Worm (Caenorhabditis elegans): Measurements from ENCODE around the gene B0244.9.

Gene B0244.9

ce11 chrIII:5730980-5731636 lies at the start of gene B0244.9, which contains the start of gene B0244.7:
Gene B0244.9, minus strand, starts transcription at chrIII:5731030.
Gene B0244.7, plus strand, starts transcription at chrIII:5731501.
- TF ChIP-seq T22C8.4 (GFP tag; IDR thresholded peaks at IDR 0.05) (no peak), tab-1 (GFP tag; IDR thresholded peaks at IDR 0.05) (no peak), ztf-23 (GFP tag; IDR thresholded peaks at IDR 0.05) (no peak), med-1 (GFP tag; optimal IDR thresholded peaks at IDR 0.05; ENCODE audit: insufficient read depth) (no peak), klf-2 (GFP tag; conservative IDR thresholded peaks at IDR 0.05) (no peak), ref-1 (GFP tag; conservative IDR thresholded peaks at IDR 0.05) (no peak), flt-1 (GFP tag; IDR thresholded peaks at IDR 0.05) (no peak), cog-1 (tag; optimal IDR thresholded peaks at IDR 0.05) (no peak), ztf-29 (GFP tag; IDR thresholded peaks at IDR 0.05) (no peak)

ce11 chrIII:5769726-5770235 lies 39.0 kb upstream of the B0244.9 start, which contains the start of gene cutl-23:
Gene cutl-23, plus strand, starts transcription at chrIII:5770185.
- TF ChIP-seq cog-1 (tag; optimal IDR thresholded peaks at IDR 0.05) (peak; percentile 11), med-1 (GFP tag; optimal IDR thresholded peaks at IDR 0.05; ENCODE audit: insufficient read depth) (no peak), ztf-29 (GFP tag; IDR thresholded peaks at IDR 0.05) (0 out of 2 replicates have a peak, but pooled peaks have one; percentile 42), ztf-23 (GFP tag; IDR thresholded peaks at IDR 0.05) (peak; percentile 73; the same call in 1 of the 2 replicates), flt-1 (GFP tag; IDR thresholded peaks at IDR 0.05) (peak; percentile 76), klf-2 (GFP tag; conservative IDR thresholded peaks at IDR 0.05) (no peak; the same call in 1 of the 2 replicates), tab-1 (GFP tag; IDR thresholded peaks at IDR 0.05) (peak; percentile 80; the same call in 1 of the 2 replicates)

- TF ChIP-seq cog-1 (tag; optimal IDR thresholded peaks at IDR 0.05) (no peak), T22C8.4 (GFP tag; IDR thresholded peaks at IDR 0.05) (no peak), tab-1 (GFP tag; IDR thresholded peaks at IDR 0.05) (no peak), med-1 (GFP tag; optimal IDR thresholded peaks at IDR 0.05; ENCODE audit: insufficient read depth) (no peak), ref-1 (GFP tag; conservative IDR thresholded peaks at IDR 0.05) (no peak), ztf-23 (GFP tag; IDR thresholded peaks at IDR 0.05) (no peak), klf-2 (GFP tag; conservative IDR thresholded peaks at IDR 0.05) (no peak), flt-1 (GFP tag; IDR thresholded peaks at IDR 0.05) (no peak), ztf-29 (GFP tag; IDR thresholded peaks at IDR 0.05) (no peak)
These were observed 33.2 kb upstream of the B0244.9 start for ce11 chrIII:5763988-5764387.

ce11 chrIII:5761886-5762285 lies 31.1 kb upstream of the B0244.9 start:
- no peak for TF ChIP-seq ztf-23 (GFP tag; IDR thresholded peaks at IDR 0.05)
- TF ChIP-seq T22C8.4 (GFP tag; IDR thresholded peaks at IDR 0.05), result no peak
- no peak for TF ChIP-seq cog-1 (tag; optimal IDR thresholded peaks at IDR 0.05)
- no peak for TF ChIP-seq ref-1 (GFP tag; conservative IDR thresholded peaks at IDR 0.05)
- no peak for TF ChIP-seq klf-2 (GFP tag; conservative IDR thresholded peaks at IDR 0.05)
- no peak for TF ChIP-seq ztf-29 (GFP tag; IDR thresholded peaks at IDR 0.05)
- TF ChIP-seq tab-1 (GFP tag; IDR thresholded peaks at IDR 0.05), result no peak
- no peak for TF ChIP-seq med-1 (GFP tag; optimal IDR thresholded peaks at IDR 0.05; ENCODE audit: insufficient read depth)
- no peak for TF ChIP-seq flt-1 (GFP tag; IDR thresholded peaks at IDR 0.05)

ce11 chrIII:5760721-5761120 lies 29.9 kb upstream of the B0244.9 start:
- TF ChIP-seq tab-1 (GFP tag; IDR thresholded peaks at IDR 0.05), result no peak
- TF ChIP-seq ztf-23 (GFP tag; IDR thresholded peaks at IDR 0.05), result no peak

- TF ChIP-seq ztf-29 (GFP tag; IDR thresholded peaks at IDR 0.05), result no peak
- no peak for TF ChIP-seq cog-1 (tag; optimal IDR thresholded peaks at IDR 0.05)
- TF ChIP-seq ztf-23 (GFP tag; IDR thresholded peaks at IDR 0.05), result no peak
- TF ChIP-seq klf-2 (GFP tag; conservative IDR thresholded peaks at IDR 0.05), result no peak
- no peak for TF ChIP-seq T22C8.4 (GFP tag; IDR thresholded peaks at IDR 0.05)
- no peak for TF ChIP-seq tab-1 (GFP tag; IDR thresholded peaks at IDR 0.05)
- TF ChIP-seq flt-1 (GFP tag; IDR thresholded peaks at IDR 0.05), result no peak
- TF ChIP-seq med-1 (GFP tag; optimal IDR thresholded peaks at IDR 0.05; ENCODE audit: insufficient read depth), result no peak
- TF ChIP-seq ref-1 (GFP tag; conservative IDR thresholded peaks at IDR 0.05), result no peak
These were observed 27.8 kb upstream of the B0244.9 start for ce11 chrIII:5758519-5759099.

- TF ChIP-seq klf-2 (GFP tag; conservative IDR thresholded peaks at IDR 0.05), result no peak
- no peak for TF ChIP-seq ztf-23 (GFP tag; IDR thresholded peaks at IDR 0.05)
- TF ChIP-seq flt-1 (GFP tag; IDR thresholded peaks at IDR 0.05), result no peak
- no peak for TF ChIP-seq ref-1 (GFP tag; conservative IDR thresholded peaks at IDR 0.05)
- TF ChIP-seq T22C8.4 (GFP tag; IDR thresholded peaks at IDR 0.05), result no peak
- no peak for TF ChIP-seq ztf-29 (GFP tag; IDR thresholded peaks at IDR 0.05)
- no peak for TF ChIP-seq med-1 (GFP tag; optimal IDR thresholded peaks at IDR 0.05; ENCODE audit: insufficient read depth)
These were observed 26.7 kb upstream of the B0244.9 start for ce11 chrIII:5757492-5758045.

- no peak for TF ChIP-seq ztf-29 (GFP tag; IDR thresholded peaks at IDR 0.05)
- peak; percentile 32; the same call in 1 of the 2 replicates for TF ChIP-seq T22C8.4 (GFP tag; IDR thresholded peaks at IDR 0.05)
These were observed 24.4 kb upstream of the B0244.9 start, which contains the start of gene ida-1 for ce11 chrIII:5755204-5755603. Gene ida-1, plus strand, starts transcription at chrIII:5755539.

ce11 chrIII:5750503-5750902 lies 19.7 kb upstream of the B0244.9 start:
- TF ChIP-seq klf-2 (GFP tag; conservative IDR thresholded peaks at IDR 0.05), result no peak
- TF ChIP-seq T22C8.4 (GFP tag; IDR thresholded peaks at IDR 0.05), result no peak
- TF ChIP-seq tab-1 (GFP tag; IDR thresholded peaks at IDR 0.05), result no peak
- TF ChIP-seq cog-1 (tag; optimal IDR thresholded peaks at IDR 0.05), result no peak
- TF ChIP-seq flt-1 (GFP tag; IDR thresholded peaks at IDR 0.05), result no peak
- no peak for TF ChIP-seq ref-1 (GFP tag; conservative IDR thresholded peaks at IDR 0.05)
- no peak for TF ChIP-seq ztf-23 (GFP tag; IDR thresholded peaks at IDR 0.05)

All from whole organism, midembryonic.